Worm (Caenorhabditis elegans) whole organism, L1 larva: ENCODE results near the gene sbsp-1.
A peak's percentile ranks its signal among the peaks of the same experiment; 100 is the strongest.

Source experiments
- C04F5.9 ChIP-seq: sonication (generic microtip); optimal IDR thresholded peaks from 2 replicates; lab custom pipeline; 2016; ENCODE audit warnings: missing genetic modification characterization, missing compliant biosample characterization
- C16A3.4 ChIP-seq: fragments of 150-350 bp; optimal IDR thresholded peaks from 2 replicates; lab custom pipeline; 2014; ENCODE audit warnings: missing biosample characterization, missing genetic modification characterization
- C34B4.2 ChIP-seq: sonication (generic microtip); optimal IDR thresholded peaks from 2 replicates; lab custom pipeline; 2017; ENCODE audit warnings: mild to moderate bottlenecking, missing genetic modification characterization, missing compliant biosample characterization
- Y116A8C.19 ChIP-seq: sonication (generic microtip); optimal IDR thresholded peaks from 2 replicates; lab custom pipeline; 2016; ENCODE audit warnings: missing compliant biosample characterization, missing genetic modification characterization, borderline replicate concordance
- aha-1 ChIP-seq: fragments of 150-350 bp; optimal IDR thresholded peaks from 2 replicates; lab custom pipeline; 2014; ENCODE audit warnings: missing biosample characterization, missing genetic modification characterization
- aly-2 ChIP-seq: fragments of 150-350 bp; optimal IDR thresholded peaks from 2 replicates; lab custom pipeline; 2014; ENCODE audit warnings: missing biosample characterization, missing genetic modification characterization
- ama-1 ChIP-seq: fragments of 150-350 bp; optimal IDR thresholded peaks from 2 replicates; lab custom pipeline; 2014
- blmp-1 ChIP-seq: fragments of 150-350 bp; optimal IDR thresholded peaks from 2 replicates; lab custom pipeline; 2014; ENCODE audit warnings: missing biosample characterization, missing genetic modification characterization
- ceh-63 ChIP-seq: fragments of 200-800 bp; sonication (Bioruptor generic); optimal IDR thresholded peaks from 2 replicates; lab custom pipeline; 2018; ENCODE audit warnings: mild to moderate bottlenecking, missing genetic modification characterization, missing compliant biosample characterization
- ceh-8 ChIP-seq: fragments of 200-800 bp; sonication (Bioruptor generic); optimal IDR thresholded peaks from 2 replicates; lab custom pipeline; 2018; ENCODE audit warnings: mild to moderate bottlenecking, missing genetic modification characterization, moderate library complexity, missing compliant biosample characterization
- ceh-82 ChIP-seq, 3 experiments: fragments of 150-350 bp in 1 of 3; sonication (generic microtip) in 2 of 3; optimal IDR thresholded peaks; 2 replicates each; lab custom pipeline; 2014 to 2017; ENCODE audit warnings: missing biosample characterization in 3 of 3, missing genetic modification characterization in 3 of 3
- ceh-88 ChIP-seq: fragments of 200-800 bp; sonication (Bioruptor generic); IDR thresholded peaks from 2 replicates; pipeline ENCODE4 v1.3.6; 2022; ENCODE audit warnings: missing genetic modification characterization, missing compliant biosample characterization
- dpl-1 ChIP-seq, 3 experiments: fragments of 150-350 bp in 2 of 3; sonication (generic microtip) in 1 of 3; optimal IDR thresholded peaks; 2 replicates each; lab custom pipeline; 2014 to 2017; ENCODE audit warnings: missing biosample characterization in 3 of 3, missing genetic modification characterization in 3 of 3, missing genetic modification reagents in 3 of 3
- dsc-1 ChIP-seq: sonication (generic microtip); optimal IDR thresholded peaks from 2 replicates; lab custom pipeline; 2016; ENCODE audit warnings: mild to moderate bottlenecking, missing genetic modification characterization, missing compliant biosample characterization
- efl-1 ChIP-seq, 4 experiments: fragments of 150-350 bp; optimal IDR thresholded peaks in 3 of 4; peaks in 1 of 4; 1 replicate in 1 of 4; 2 replicates in 3 of 4; lab custom pipeline; 2014; ENCODE audit warnings: missing biosample characterization in 2 of 4, missing genetic modification characterization in 2 of 4, missing genetic modification reagents in 2 of 4
- efl-3 ChIP-seq: fragments of 200-800 bp; sonication (Bioruptor generic); optimal IDR thresholded peaks from 2 replicates; lab custom pipeline; 2018; ENCODE audit warnings: mild to moderate bottlenecking, missing genetic modification characterization, missing compliant biosample characterization
- egl-13 ChIP-seq: sonication (generic microtip); optimal IDR thresholded peaks from 2 replicates; lab custom pipeline; 2016; ENCODE audit warnings: missing genotype, missing genetic modification reagents, missing genetic modification characterization, missing compliant biosample characterization
- elt-2 ChIP-seq: sonication (generic microtip); optimal IDR thresholded peaks from 2 replicates; lab custom pipeline; 2016; ENCODE audit warnings: missing genetic modification characterization, mild to moderate bottlenecking, inconsistent platforms, missing compliant biosample characterization, missing genetic modification reagents
- ets-5 ChIP-seq: fragments of 200-800 bp; sonication (Bioruptor generic); IDR thresholded peaks from 2 replicates; pipeline ENCODE4 v1.3.6; 2022; ENCODE audit warnings: missing genetic modification characterization, missing compliant biosample characterization
- fkh-10 ChIP-seq: sonication (generic microtip); optimal IDR thresholded peaks from 2 replicates; lab custom pipeline; 2017; ENCODE audit warnings: missing biosample characterization, missing genetic modification reagents, missing genetic modification characterization
- fkh-4 ChIP-seq: sonication (generic microtip); optimal IDR thresholded peaks from 2 replicates; lab custom pipeline; 2016; ENCODE audit warnings: missing compliant biosample characterization, missing genetic modification characterization, borderline replicate concordance
- fkh-8 ChIP-seq: sonication (generic microtip); optimal IDR thresholded peaks from 2 replicates; lab custom pipeline; 2016; ENCODE audit warnings: mild to moderate bottlenecking, missing genetic modification characterization, missing compliant biosample characterization
- irx-1 ChIP-seq: sonication (generic microtip); optimal IDR thresholded peaks from 2 replicates; lab custom pipeline; 2016; ENCODE audit warnings: missing genetic modification characterization, missing compliant biosample characterization
- isw-1 ChIP-seq: fragments of 200-800 bp; sonication (Bioruptor generic); IDR thresholded peaks from 2 replicates; pipeline ENCODE4 v1.3.6; 2022; ENCODE audit warnings: missing genetic modification characterization, missing compliant biosample characterization
- jun-1 ChIP-seq: fragments of 150-350 bp; optimal IDR thresholded peaks from 2 replicates; lab custom pipeline; 2014; ENCODE audit warnings: missing biosample characterization, missing genetic modification reagents, missing genetic modification characterization
- lin-35 ChIP-seq, 2 experiments: fragments of 150-350 bp; optimal IDR thresholded peaks; 2 replicates each; lab custom pipeline; 2014; ENCODE audit warnings: missing biosample characterization in 2 of 2, missing genetic modification characterization in 2 of 2, missing genetic modification reagents in 2 of 2
- lsy-2 ChIP-seq, 2 experiments: fragments of 150-350 bp; optimal IDR thresholded peaks; 2 replicates each; lab custom pipeline; 2014; ENCODE audit warnings: missing biosample characterization in 2 of 2, missing genetic modification characterization in 2 of 2
- mdl-1 ChIP-seq, 2 experiments: fragments of 150-350 bp; optimal IDR thresholded peaks; 2 replicates each; lab custom pipeline; 2014 to 2017; ENCODE audit warnings: missing biosample characterization in 2 of 2, missing genetic modification characterization in 2 of 2, inconsistent platforms in 1 of 2
- mef-2 ChIP-seq: fragments of 150-350 bp; optimal IDR thresholded peaks from 2 replicates; lab custom pipeline; 2014; ENCODE audit warnings: missing biosample characterization, missing genetic modification characterization
- mep-1 ChIP-seq: fragments of 150-350 bp; optimal IDR thresholded peaks from 2 replicates; lab custom pipeline; 2014; ENCODE audit warnings: missing biosample characterization, missing genetic modification characterization
- nhr-11 ChIP-seq: fragments of 150-350 bp; optimal IDR thresholded peaks from 2 replicates; lab custom pipeline; 2014; ENCODE audit warnings: missing biosample characterization, missing genetic modification characterization
- nhr-12 ChIP-seq: sonication (generic microtip); optimal IDR thresholded peaks from 2 replicates; lab custom pipeline; 2017; ENCODE audit warnings: missing biosample characterization, missing genetic modification characterization
- nhr-28 ChIP-seq: fragments of 150-350 bp; optimal IDR thresholded peaks from 2 replicates; lab custom pipeline; 2014; ENCODE audit warnings: missing biosample characterization, missing genetic modification characterization
- nhr-47 ChIP-seq: sonication (generic microtip); optimal IDR thresholded peaks from 2 replicates; lab custom pipeline; 2016; ENCODE audit warnings: mild to moderate bottlenecking, missing genetic modification characterization, moderate library complexity, missing compliant biosample characterization
- nhr-71 ChIP-seq: sonication (generic microtip); optimal IDR thresholded peaks from 2 replicates; lab custom pipeline; 2016; ENCODE audit warnings: mild to moderate bottlenecking, missing genetic modification characterization, moderate library complexity, missing compliant biosample characterization
- nhr-76 ChIP-seq: sonication (generic microtip); optimal IDR thresholded peaks from 2 replicates; lab custom pipeline; 2017; ENCODE audit warnings: missing biosample characterization, missing genetic modification characterization
- nhr-77 ChIP-seq: fragments of 150-350 bp; optimal IDR thresholded peaks from 2 replicates; lab custom pipeline; 2014; ENCODE audit warnings: missing biosample characterization, missing genetic modification characterization
- nhr-84 ChIP-seq: sonication (generic microtip); optimal IDR thresholded peaks from 2 replicates; lab custom pipeline; 2017; ENCODE audit warnings: missing biosample characterization, missing genetic modification characterization
- nhr-90 ChIP-seq: sonication (generic microtip); optimal IDR thresholded peaks from 2 replicates; lab custom pipeline; 2016; ENCODE audit warnings: mild to moderate bottlenecking, missing genetic modification characterization, missing compliant biosample characterization; ENCODE audit not compliant: poor library complexity
- pag-3 ChIP-seq: sonication (generic microtip); optimal IDR thresholded peaks from 2 replicates; lab custom pipeline; 2017; ENCODE audit warnings: missing genetic modification characterization, mild to moderate bottlenecking, missing compliant biosample characterization, antibody characterized with exemption, borderline replicate concordance; ENCODE audit not compliant: insufficient read depth
- pax-3 ChIP-seq: fragments of 200-800 bp; sonication (Bioruptor generic); optimal IDR thresholded peaks from 2 replicates; lab custom pipeline; 2018; ENCODE audit warnings: mild to moderate bottlenecking, missing genetic modification characterization, moderate library complexity, missing compliant biosample characterization
- pqm-1 ChIP-seq: sonication (generic microtip); optimal IDR thresholded peaks from 3 replicates; lab custom pipeline; 2017; ENCODE audit warnings: missing biosample characterization, missing genetic modification characterization
- skn-1 ChIP-seq: fragments of 150-350 bp; optimal IDR thresholded peaks from 2 replicates; lab custom pipeline; 2014; ENCODE audit warnings: missing biosample characterization, missing genetic modification characterization
- sptf-1 ChIP-seq: fragments of 150-350 bp; optimal IDR thresholded peaks from 2 replicates; lab custom pipeline; 2014; ENCODE audit warnings: missing biosample characterization, missing genetic modification characterization
- swsn-7 ChIP-seq: sonication (generic microtip); optimal IDR thresholded peaks from 2 replicates; lab custom pipeline; 2016; ENCODE audit warnings: missing genetic modification characterization, missing compliant biosample characterization
- tlp-1 ChIP-seq: fragments of 150-350 bp; optimal IDR thresholded peaks from 2 replicates; lab custom pipeline; 2014; ENCODE audit warnings: missing biosample characterization, missing genetic modification characterization
- unc-30 ChIP-seq: sonication (generic microtip); optimal IDR thresholded peaks from 2 replicates; lab custom pipeline; 2017; ENCODE audit warnings: missing biosample characterization, missing genetic modification characterization
- unc-62 ChIP-seq: fragments of 150-350 bp; optimal IDR thresholded peaks from 2 replicates; lab custom pipeline; 2014; ENCODE audit warnings: missing biosample characterization, missing genetic modification reagents, missing genetic modification characterization
- unc-86 ChIP-seq: sonication (generic microtip); optimal IDR thresholded peaks from 2 replicates; lab custom pipeline; 2016; ENCODE audit warnings: missing genetic modification characterization, missing compliant biosample characterization
- vab-15 ChIP-seq: sonication (generic microtip); optimal IDR thresholded peaks from 2 replicates; lab custom pipeline; 2017; ENCODE audit warnings: missing genotype, mild to moderate bottlenecking, missing genetic modification characterization, missing compliant biosample characterization
- xbp-1 ChIP-seq: sonication (generic microtip); optimal IDR thresholded peaks from 2 replicates; lab custom pipeline; 2016; ENCODE audit warnings: missing genetic modification characterization, missing compliant biosample characterization
- zag-1 ChIP-seq: fragments of 150-350 bp; optimal IDR thresholded peaks from 2 replicates; lab custom pipeline; 2014; ENCODE audit warnings: missing biosample characterization, missing genetic modification characterization
- ztf-11 ChIP-seq, 2 experiments: sonication (generic microtip); optimal IDR thresholded peaks; 2 replicates each; lab custom pipeline; 2016 to 2017; ENCODE audit warnings: missing genetic modification characterization in 2 of 2, missing biosample characterization in 1 of 2, missing compliant biosample characterization in 1 of 2
- ztf-4 ChIP-seq: fragments of 150-350 bp; optimal IDR thresholded peaks from 2 replicates; lab custom pipeline; 2014; ENCODE audit warnings: missing biosample characterization, missing genetic modification characterization

sbsp-1 gene

ce11 chrIII:10819778-10820177 lies 13.0 kb upstream of the sbsp-1 start:
- TF ChIP-seq lin-35 (GFP tag; optimal IDR thresholded peaks at IDR 0.05; lab: Kevin White, UChicago) (peak in 1 of 2 experiments; percentile 28), unc-62 (GFP tag; lab: Kevin White, UChicago) (no peak), C16A3.4 (no peak), skn-1 (tag; lab: Kevin White, UChicago) (no peak), ceh-82 (tag; optimal IDR thresholded peaks at IDR 0.05; lab: Kevin White, UChicago) (no peak), ama-1 (lab: Kevin White, UChicago) (peak; percentile 35), elt-2 (tag; lab: Kevin White, UChicago) (no peak), lsy-2 (tag; optimal IDR thresholded peaks at IDR 0.05; lab: Kevin White, UChicago) (peak; percentile 60 to 80), dpl-1 (GFP tag; optimal IDR thresholded peaks at IDR 0.05; lab: Kevin White, UChicago) (no peak), nhr-28 (tag; lab: Kevin White, UChicago) (no peak), aly-2 (tag; lab: Kevin White, UChicago) (no peak), ztf-11 (tag; optimal IDR thresholded peaks at IDR 0.05; lab: Kevin White, UChicago) (no peak), efl-1 (optimal IDR thresholded peaks at IDR 0.05; lab: Kevin White, UChicago) (peak; percentile 33 to 34), efl-1 (GFP tag; optimal IDR thresholded peaks at IDR 0.05 in 1 of 2; lab: Kevin White, UChicago) (peak in 1 of 2 experiments; percentile 92), C04F5.9 (no peak), ceh-88 (GFP tag; lab: Robert Waterston, UW) (no peak), fkh-4 (tag; lab: Kevin White, UChicago) (no peak), dsc-1 (tag; lab: Kevin White, UChicago) (peak; percentile 45), fkh-10 (GFP tag; lab: Kevin White, UChicago) (no peak), aha-1 (no peak), irx-1 (tag; lab: Kevin White, UChicago) (peak; percentile 37), tlp-1 (tag; lab: Kevin White, UChicago) (no peak), nhr-77 (tag; lab: Kevin White, UChicago) (no peak), isw-1 (no peak), ets-5 (GFP tag; lab: Robert Waterston, UW) (no peak), nhr-84 (tag; lab: Kevin White, UChicago) (no peak), swsn-7 (tag; lab: Kevin White, UChicago) (peak; percentile 48), nhr-90 (tag; lab: Kevin White, UChicago) (no peak), nhr-76 (tag; lab: Kevin White, UChicago) (no peak), pax-3 (tag; lab: Kevin White, UChicago) (no peak), Y116A8C.19 (no peak), unc-30 (no peak), ceh-8 (GFP tag; lab: Kevin White, UChicago) (no peak), vab-15 (tag; lab: Kevin White, UChicago) (no peak), nhr-11 (tag; lab: Kevin White, UChicago) (peak; percentile 46), ceh-63 (GFP tag; lab: Kevin White, UChicago) (no peak), unc-86 (no peak), C34B4.2 (tag; lab: Kevin White, UChicago) (no peak), sptf-1 (tag; lab: Kevin White, UChicago) (no peak), pag-3 (tag; lab: Kevin White, UChicago) (peak; percentile 9), egl-13 (tag; lab: Kevin White, UChicago) (peak; percentile 17), mdl-1 (tag; optimal IDR thresholded peaks at IDR 0.05; lab: Kevin White, UChicago) (peak in 1 of 2 experiments; percentile 29), pqm-1 (tag; lab: Kevin White, UChicago) (no peak), ztf-4 (tag; lab: Kevin White, UChicago) (peak; percentile 63), zag-1 (tag; lab: Kevin White, UChicago) (no peak), xbp-1 (tag; lab: Kevin White, UChicago) (peak; percentile 52), efl-3 (no peak), mep-1 (tag; lab: Kevin White, UChicago) (no peak), fkh-8 (tag; lab: Kevin White, UChicago) (no peak), mef-2 (tag; lab: Kevin White, UChicago) (no peak), blmp-1 (no peak), nhr-47 (peak; percentile 52), jun-1 (tag; lab: Kevin White, UChicago) (no peak), nhr-12 (tag; lab: Kevin White, UChicago) (no peak), nhr-71 (tag; lab: Kevin White, UChicago) (peak; percentile 86)
